Fruit fly (Drosophila melanogaster) whole organism, embryonic: Measurements from ENCODE around the gene TBC1D16.

ENCODE experiments used
- Atf-2 ChIP-seq: fragments of 200-800 bp; sonication (Bioruptor generic); optimal IDR thresholded peaks from 2 replicates; lab custom pipeline; 2016; ENCODE audit warnings: missing biosample characterization, missing genetic modification characterization
- BtbVII ChIP-seq: fragments of 200-800 bp; sonication (Bioruptor generic); optimal IDR thresholded peaks from 3 replicates; lab custom pipeline; 2017; ENCODE audit warnings: missing biosample characterization, mild to moderate bottlenecking, missing genetic modification characterization
- CG10321 ChIP-seq: fragments of 200-800 bp; sonication (Bioruptor generic); IDR thresholded peaks from 2 replicates; pipeline ENCODE4 v1.3.6; 2022; ENCODE audit warnings: missing biosample characterization, missing genetic modification characterization
- CG10431 ChIP-seq: fragments of 200-800 bp; sonication (Bioruptor generic); optimal IDR thresholded peaks from 3 replicates; lab custom pipeline; 2018; ENCODE audit warnings: missing biosample characterization, mild to moderate bottlenecking, missing genetic modification characterization
- CG11093 ChIP-seq: fragments of 200-800 bp; sonication (Bioruptor generic); IDR thresholded peaks from 3 replicates; pipeline ENCODE4 v1.3.6; 2022; ENCODE audit warnings: missing biosample characterization, missing genetic modification characterization
- CG11695 ChIP-seq: fragments of 200-800 bp; sonication (Bioruptor generic); IDR thresholded peaks from 3 replicates; pipeline ENCODE4 v1.3.6; 2022; ENCODE audit warnings: missing biosample characterization, missing genetic modification characterization
- CG12104 ChIP-seq: fragments of 200-800 bp; sonication (Bioruptor generic); optimal IDR thresholded peaks from 3 replicates; lab custom pipeline; 2016; ENCODE audit warnings: missing biosample characterization, missing genetic modification characterization
- CG12219 ChIP-seq: fragments of 200-800 bp; sonication (Bioruptor generic); optimal IDR thresholded peaks from 3 replicates; lab custom pipeline; 2018; ENCODE audit warnings: missing biosample characterization, mild to moderate bottlenecking, missing genetic modification characterization
- CG13296 ChIP-seq: fragments of 200-800 bp; sonication (Bioruptor generic); optimal IDR thresholded peaks from 3 replicates; lab custom pipeline; 2018; ENCODE audit warnings: missing biosample characterization, mild to moderate bottlenecking, missing genetic modification characterization
- CG13775 ChIP-seq: fragments of 200-800 bp; sonication (Bioruptor generic); optimal IDR thresholded peaks from 3 replicates; lab custom pipeline; 2017; ENCODE audit warnings: missing biosample characterization, mild to moderate bottlenecking, missing genetic modification characterization
- CG14710 ChIP-seq: fragments of 200-800 bp; sonication (Bioruptor generic); optimal IDR thresholded peaks from 3 replicates; lab custom pipeline; 2019; ENCODE audit warnings: missing biosample characterization, mild to moderate bottlenecking, missing genetic modification characterization, moderate library complexity
- CG1529 ChIP-seq: fragments of 200-800 bp; sonication (Bioruptor generic); optimal IDR thresholded peaks from 3 replicates; lab custom pipeline; 2018; ENCODE audit warnings: missing biosample characterization, missing genetic modification characterization
- CG17361 ChIP-seq: fragments of 200-800 bp; sonication (Bioruptor generic); IDR thresholded peaks from 3 replicates; pipeline ENCODE4 v1.3.6; 2022; ENCODE audit warnings: missing biosample characterization, missing genetic modification characterization
- CG18476 ChIP-seq: fragments of 200-800 bp; sonication (Bioruptor generic); optimal IDR thresholded peaks from 2 replicates; lab custom pipeline; 2016; ENCODE audit warnings: missing biosample characterization, mild to moderate bottlenecking, missing genetic modification characterization
- CG18764 ChIP-seq: fragments of 200-800 bp; sonication (Bioruptor generic); optimal IDR thresholded peaks from 3 replicates; lab custom pipeline; 2016; ENCODE audit warnings: missing biosample characterization, missing genetic modification characterization
- CG2712 ChIP-seq: fragments of 200-800 bp; optimal IDR thresholded peaks from 3 replicates; lab custom pipeline; 2019; ENCODE audit warnings: missing biosample characterization, mild to moderate bottlenecking, missing genetic modification characterization, moderate library complexity
- CG30403 ChIP-seq: fragments of 200-800 bp; sonication (Bioruptor generic); optimal IDR thresholded peaks from 3 replicates; lab custom pipeline; 2016; ENCODE audit warnings: missing biosample characterization, missing genetic modification characterization
- CG3163 ChIP-seq: fragments of 200-800 bp; sonication (Bioruptor generic); optimal IDR thresholded peaks from 3 replicates; lab custom pipeline; 2016; ENCODE audit warnings: missing biosample characterization, missing genetic modification characterization
- CG3281 ChIP-seq: fragments of 200-800 bp; sonication (Bioruptor generic); optimal IDR thresholded peaks from 3 replicates; lab custom pipeline; 2017; ENCODE audit warnings: missing biosample characterization, mild to moderate bottlenecking, missing genetic modification characterization
- CG4617 ChIP-seq: fragments of 200-800 bp; sonication (Bioruptor generic); optimal IDR thresholded peaks from 3 replicates; lab custom pipeline; 2016; ENCODE audit warnings: missing biosample characterization, missing genetic modification characterization, borderline replicate concordance
- CG4820 ChIP-seq: fragments of 200-800 bp; sonication (Bioruptor generic); optimal IDR thresholded peaks from 3 replicates; lab custom pipeline; 2016; ENCODE audit warnings: missing biosample characterization, missing genetic modification characterization
- CG6683 ChIP-seq: fragments of 200-800 bp; sonication (Bioruptor generic); optimal IDR thresholded peaks from 2 replicates; lab custom pipeline; 2017; ENCODE audit warnings: missing biosample characterization, mild to moderate bottlenecking, missing genetic modification characterization, missing genetic modification reagents
- CG6689 ChIP-seq: fragments of 200-800 bp; sonication (Bioruptor generic); IDR thresholded peaks from 2 replicates; pipeline ENCODE4 v1.3.6; 2022; ENCODE audit warnings: missing biosample characterization, missing genetic modification characterization
- CoRest ChIP-seq: fragments of 200-800 bp; sonication (Bioruptor generic); optimal IDR thresholded peaks from 3 replicates; lab custom pipeline; 2018; ENCODE audit warnings: missing biosample characterization, mild to moderate bottlenecking, missing genetic modification characterization, moderate library complexity
- Dad ChIP-seq: fragments of 200-800 bp; sonication (Bioruptor generic); optimal IDR thresholded peaks from 3 replicates; lab custom pipeline; 2016; ENCODE audit warnings: missing biosample characterization, missing genetic modification characterization
- Eip74EF ChIP-seq, 2 experiments: fragments of 200-800 bp in 1 of 2; fragments of >200 bp in 1 of 2; sonication (Bioruptor generic) in 1 of 2; optimal IDR thresholded peaks; 2 replicates each; lab custom pipeline; 2017 to 2019; ENCODE audit warnings: missing biosample characterization in 2 of 2, missing genetic modification characterization in 2 of 2, mild to moderate bottlenecking in 1 of 2, moderate library complexity in 1 of 2
- Ets97D ChIP-seq: fragments of 200-800 bp; sonication (Bioruptor generic); optimal IDR thresholded peaks from 3 replicates; lab custom pipeline; 2016; ENCODE audit warnings: missing biosample characterization, missing genetic modification characterization
- GATAe ChIP-seq: fragments of 200-800 bp; sonication (Bioruptor generic); conservative IDR thresholded peaks from 2 replicates; pipeline ENCODE4 v1.3.6; 2022; ENCODE audit warnings: missing biosample characterization, missing genetic modification characterization
- NC2β ChIP-seq: fragments of 200-800 bp; sonication (Bioruptor generic); optimal IDR thresholded peaks from 2 replicates; lab custom pipeline; 2016; ENCODE audit warnings: missing biosample characterization, missing genetic modification characterization
- Neu2 ChIP-seq: fragments of 200-800 bp; sonication (Bioruptor generic); optimal IDR thresholded peaks from 3 replicates; lab custom pipeline; 2016; ENCODE audit warnings: missing biosample characterization, missing genetic modification characterization, borderline replicate concordance
- Sox102F ChIP-seq: fragments of 200-800 bp; sonication (Bioruptor generic); optimal IDR thresholded peaks from 2 replicates; lab custom pipeline; 2018; ENCODE audit warnings: missing biosample characterization, mild to moderate bottlenecking, missing genetic modification characterization, moderate library complexity
- Trl ChIP-seq, 3 experiments: fragments of >200 bp in 2 of 3; fragments of 200-800 bp in 1 of 3; sonication (Bioruptor generic) in 1 of 3; optimal IDR thresholded peaks; 2 replicates in 1 of 3; 3 replicates in 2 of 3; lab custom pipeline; 2016 to 2017; ENCODE audit warnings: missing biosample characterization in 1 of 3, missing genetic modification characterization in 1 of 3
- Vsx1 ChIP-seq: fragments of 200-800 bp; sonication (Bioruptor generic); optimal IDR thresholded peaks from 2 replicates; lab custom pipeline; 2017; ENCODE audit warnings: missing biosample characterization, mild to moderate bottlenecking, missing genetic modification characterization, missing genetic modification reagents
- ash1 ChIP-seq: fragments of 200-800 bp; sonication (Bioruptor generic); optimal IDR thresholded peaks from 2 replicates; lab custom pipeline; 2018; ENCODE audit warnings: missing biosample characterization, mild to moderate bottlenecking, missing genetic modification characterization
- az2 ChIP-seq: fragments of 200-800 bp; sonication (Bioruptor generic); optimal IDR thresholded peaks from 3 replicates; lab custom pipeline; 2016; ENCODE audit warnings: missing biosample characterization, missing genetic modification characterization
- crp ChIP-seq, 2 experiments: fragments of 200-800 bp; sonication (Bioruptor generic); optimal IDR thresholded peaks; 2 replicates in 1 of 2; 3 replicates in 1 of 2; lab custom pipeline; 2017; ENCODE audit warnings: missing biosample characterization in 2 of 2, missing genetic modification characterization in 2 of 2, mild to moderate bottlenecking in 1 of 2, moderate library complexity in 1 of 2
- dati ChIP-seq: fragments of 200-800 bp; sonication (Bioruptor generic); IDR thresholded peaks from 2 replicates; pipeline ENCODE4 v1.3.6; 2022; ENCODE audit warnings: missing biosample characterization, missing genetic modification characterization
- dimm ChIP-seq: fragments of 200-800 bp; sonication (Bioruptor generic); IDR thresholded peaks from 2 replicates; pipeline ENCODE4 v1.3.6; 2022; ENCODE audit warnings: missing biosample characterization, missing genetic modification characterization
- emc ChIP-seq: fragments of 200-800 bp; sonication (Bioruptor generic); optimal IDR thresholded peaks from 2 replicates; lab custom pipeline; 2016; ENCODE audit warnings: missing biosample characterization, missing genetic modification characterization
- esg ChIP-seq: fragments of 200-800 bp; sonication (Bioruptor generic); conservative IDR thresholded peaks from 2 replicates; pipeline ENCODE4 v1.3.6; 2022; ENCODE audit warnings: missing biosample characterization, missing genetic modification characterization
- eyg ChIP-seq: fragments of 200-800 bp; sonication (Bioruptor generic); optimal IDR thresholded peaks from 3 replicates; lab custom pipeline; 2016; ENCODE audit warnings: missing biosample characterization, missing genetic modification characterization
- grau ChIP-seq: fragments of 200-800 bp; optimal IDR thresholded peaks from 3 replicates; lab custom pipeline; 2019; ENCODE audit warnings: missing biosample characterization, mild to moderate bottlenecking, missing genetic modification characterization, moderate library complexity
- grn ChIP-seq: fragments of 200-800 bp; sonication (Bioruptor generic); optimal IDR thresholded peaks from 3 replicates; lab custom pipeline; 2017; ENCODE audit warnings: missing biosample characterization, missing genetic modification characterization
- her ChIP-seq: fragments of 200-800 bp; sonication (Bioruptor generic); optimal IDR thresholded peaks from 2 replicates; lab custom pipeline; 2016; ENCODE audit warnings: missing biosample characterization, missing genetic modification characterization
- onecut ChIP-seq: fragments of 200-800 bp; sonication (Bioruptor generic); IDR thresholded peaks from 2 replicates; pipeline ENCODE4 v1.3.6; 2022; ENCODE audit warnings: missing biosample characterization, missing genetic modification characterization
- schlank ChIP-seq: fragments of 200-800 bp; sonication (Bioruptor generic); optimal IDR thresholded peaks from 2 replicates; lab custom pipeline; 2018; ENCODE audit warnings: missing biosample characterization, mild to moderate bottlenecking, missing genetic modification characterization
- scrt ChIP-seq: fragments of 200-800 bp; sonication (Bioruptor generic); optimal IDR thresholded peaks from 2 replicates; lab custom pipeline; 2018; ENCODE audit warnings: missing biosample characterization, mild to moderate bottlenecking, missing genetic modification characterization, moderate library complexity
- tin ChIP-seq: fragments of 200-800 bp; sonication (Bioruptor generic); optimal IDR thresholded peaks from 3 replicates; lab custom pipeline; 2016; ENCODE audit warnings: missing biosample characterization, missing genetic modification characterization
- unpg ChIP-seq: fragments of 200-800 bp; sonication (Bioruptor generic); optimal IDR thresholded peaks from 3 replicates; lab custom pipeline; 2018; ENCODE audit warnings: missing biosample characterization, mild to moderate bottlenecking, missing genetic modification characterization, moderate library complexity

Gene TBC1D16

dm6 chr2L:10442048-10442790, 6.8 kb upstream of the TBC1D16 start, which contains the start of gene loh (continued):
- TF ChIP-seq CG13775 (GFP tag; lab: Kevin White, UChicago) (peak; percentile 32), Vsx1 (GFP tag; lab: Kevin White, UChicago) (peak; percentile 38), az2 (peak; percentile 45), CG1529 (peak; percentile 18), Sox102F (no peak), Neu2 (no peak), CoRest (tag; lab: Kevin White, UChicago) (peak; percentile 73), CG4617 (GFP tag; lab: Kevin White, UChicago) (no peak), emc (no peak), her (no peak), CG10321 (GFP tag; lab: Robert Waterston, UW) (no peak), CG18476 (GFP tag; lab: Kevin White, UChicago) (peak; percentile 43), eyg (no peak), unpg (peak; percentile 42), CG6689 (GFP tag; lab: Robert Waterston, UW) (peak; percentile 55), ash1 (no peak), CG3281 (GFP tag; lab: Kevin White, UChicago) (peak; percentile 50), CG6683 (GFP tag; lab: Kevin White, UChicago) (peak; percentile 10), Atf-2 (GFP tag; lab: Kevin White, UChicago) (no peak), Ets97D (no peak), Trl (optimal IDR thresholded peaks at IDR 0.05; lab: Kevin White, UChicago) (no peak), Trl (GFP tag; optimal IDR thresholded peaks at IDR 0.05; lab: Kevin White, UChicago) (no peak), CG30403 (GFP tag; lab: Kevin White, UChicago) (peak; percentile 62), CG10431 (GFP tag; lab: Kevin White, UChicago) (peak; percentile 25), CG11695 (GFP tag; lab: Robert Waterston, UW) (peak; percentile 49; the same call in 1 of the 3 replicates), crp (GFP tag; optimal IDR thresholded peaks at IDR 0.05; lab: Kevin White, UChicago) (no peak), NC2β (GFP tag; lab: Kevin White, UChicago) (no peak), grau (tag; lab: Kevin White, UChicago) (peak; percentile 72), grn (GFP tag; lab: Kevin White, UChicago) (no peak), CG18764 (GFP tag; lab: Kevin White, UChicago) (no peak), esg (GFP tag; lab: Robert Waterston, UW) (peak; percentile 25; the same call in 1 of the 2 replicates), CG2712 (tag; lab: Kevin White, UChicago) (peak; percentile 77), schlank (tag; lab: Kevin White, UChicago) (no peak), Eip74EF (GFP tag; optimal IDR thresholded peaks at IDR 0.05; lab: Kevin White, UChicago) (peak in 1 of 2 experiments; percentile 67), dati (GFP tag; lab: Robert Waterston, UW) (no peak), scrt (GFP tag; lab: Kevin White, UChicago) (no peak), dimm (GFP tag; lab: Robert Waterston, UW) (no peak), CG12219 (GFP tag; lab: Kevin White, UChicago) (peak; percentile 6), CG12104 (GFP tag; lab: Kevin White, UChicago) (peak; percentile 49), CG14710 (tag; lab: Kevin White, UChicago) (peak; percentile 75), Dad (GFP tag; lab: Kevin White, UChicago) (no peak), CG4820 (GFP tag; lab: Kevin White, UChicago) (peak; percentile 52), CG3163 (no peak), GATAe (no peak), onecut (GFP tag; lab: Robert Waterston, UW) (0 out of 2 replicates have a peak, but pooled peaks have one; percentile 28), tin (peak; percentile 61), CG13296 (GFP tag; lab: Kevin White, UChicago) (peak; percentile 9), CG11093 (no peak), CG17361 (peak; percentile 90), BtbVII (GFP tag; lab: Kevin White, UChicago) (peak; percentile 46)
